Fruit fly (Drosophila melanogaster) Kc167 (cell line): ENCODE results near the gene CG10462.

Source experiments
- Myc ChIP-seq: fragments of >200 bp; optimal IDR thresholded peaks from 2 replicates; lab custom pipeline; 2017; ENCODE audit warnings: missing external identifiers
- Sin3A ChIP-seq: fragments of >200 bp; optimal IDR thresholded peaks from 2 replicates; lab custom pipeline; 2018; ENCODE audit warnings: missing external identifiers
- h ChIP-seq: fragments of >200 bp; optimal IDR thresholded peaks from 3 replicates; lab custom pipeline; 2018; ENCODE audit warnings: missing external identifiers
- insv ChIP-seq: fragments of >200 bp; optimal IDR thresholded peaks from 3 replicates; lab custom pipeline; 2018; ENCODE audit warnings: missing external identifiers
- psq ChIP-seq: fragments of >200 bp; optimal IDR thresholded peaks from 2 replicates; lab custom pipeline; 2017; ENCODE audit warnings: missing external identifiers
- ttk ChIP-seq: sonication (Bioruptor generic); optimal IDR thresholded peaks from 2 replicates; lab custom pipeline; 2017; ENCODE audit warnings: missing external identifiers

The CG10462 gene

dm6 chr2L:19756040-19756439, 20.3 kb upstream of the CG10462 start:
- no peak for TF ChIP-seq ttk (lab: Kevin White, UChicago)
- no peak for TF ChIP-seq Myc (lab: Kevin White, UChicago)
- TF ChIP-seq h, result no peak
- no peak for TF ChIP-seq insv (lab: Kevin White, UChicago)
- no peak for TF ChIP-seq Sin3A (lab: Kevin White, UChicago)
- no peak for TF ChIP-seq psq (lab: Kevin White, UChicago)

dm6 chr2L:19755015-19755414, 19.2 kb upstream of the CG10462 start:
- TF ChIP-seq Myc (lab: Kevin White, UChicago), result no peak

- TF ChIP-seq h, result no peak
- TF ChIP-seq psq (lab: Kevin White, UChicago), result no peak
- TF ChIP-seq Myc (lab: Kevin White, UChicago), result no peak
- TF ChIP-seq Sin3A (lab: Kevin White, UChicago), result no peak
- TF ChIP-seq insv (lab: Kevin White, UChicago), result no peak
Measured at dm6 chr2L:19750571-19750970, 14.8 kb upstream of the CG10462 start.

- TF ChIP-seq insv (lab: Kevin White, UChicago) (no peak), psq (lab: Kevin White, UChicago) (no peak), Sin3A (lab: Kevin White, UChicago) (no peak), h (no peak), ttk (lab: Kevin White, UChicago) (no peak), Myc (lab: Kevin White, UChicago) (no peak)
Measured at dm6 chr2L:19722517-19722916, 13.3 kb downstream of the CG10462 start.

dm6 chr2L:19700868-19701267, 34.9 kb downstream of the CG10462 start, which contains the start of gene scw:
Gene scw (minus strand): TSS chr2L:19700968.
- TF ChIP-seq ttk (lab: Kevin White, UChicago), result no peak
- no peak for TF ChIP-seq insv (lab: Kevin White, UChicago)
- no peak for TF ChIP-seq Sin3A (lab: Kevin White, UChicago)
- no peak for TF ChIP-seq h
- no peak for TF ChIP-seq psq (lab: Kevin White, UChicago)
- no peak for TF ChIP-seq Myc (lab: Kevin White, UChicago)

dm6 chr2L:19682533-19682932, 53.2 kb downstream of the CG10462 start:
- TF ChIP-seq psq (lab: Kevin White, UChicago) (no peak), Myc (lab: Kevin White, UChicago) (no peak), ttk (lab: Kevin White, UChicago) (no peak), h (no peak), Sin3A (lab: Kevin White, UChicago) (no peak), insv (lab: Kevin White, UChicago) (no peak)
